Worm (Caenorhabditis elegans): ENCODE results near the gene lron-10.
A peak's percentile ranks its signal among the peaks of the same experiment; 100 is the strongest.

The lron-10 gene

DNA sequence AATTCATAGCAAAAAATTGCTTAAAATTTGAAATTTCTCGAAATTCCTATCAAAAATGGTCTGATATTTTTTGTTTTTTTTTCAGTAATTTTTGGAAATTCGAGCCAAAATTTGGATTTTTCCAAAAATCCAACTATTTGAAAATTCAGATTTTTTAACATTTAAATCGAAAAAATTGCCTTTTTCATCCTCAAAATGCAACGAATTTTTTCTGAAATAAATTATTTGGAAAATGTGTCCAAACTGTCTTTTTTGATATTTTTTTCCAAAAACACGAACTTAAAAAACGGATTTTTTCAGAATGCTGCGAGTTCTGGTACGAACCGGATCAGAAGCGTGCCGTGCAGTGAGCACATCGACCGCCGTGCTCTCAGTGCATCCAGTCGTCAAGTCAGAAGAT is 6.0 kb downstream of the lron-10 start, which contains the start of gene mrpl-22:
TSS of gene mrpl-22 (plus strand) at position 301 of the 400 bp plus-strand sequence.
- no peak for TF ChIP-seq nhr-47 (tag; optimal IDR thresholded peaks at IDR 0.05)
- no peak for TF ChIP-seq mab-9 (GFP tag; IDR thresholded peaks at IDR 0.05)
- TF ChIP-seq lin-14 (GFP tag; optimal IDR thresholded peaks at IDR 0.05): no peak
- no peak for TF ChIP-seq egl-27 (tag; optimal IDR thresholded peaks at IDR 0.05)
- TF ChIP-seq ceh-8 (GFP tag; optimal IDR thresholded peaks at IDR 0.05): no peak
- no peak for TF ChIP-seq pag-3 (tag; optimal IDR thresholded peaks at IDR 0.05; ENCODE audit: borderline replicate concordance, insufficient read depth)
- TF ChIP-seq rnt-1 (tag; optimal IDR thresholded peaks at IDR 0.05): no peak
- TF ChIP-seq hpl-2 (GFP tag; optimal IDR thresholded peaks at IDR 0.05): no peak
- no peak for TF ChIP-seq pqm-1 (tag; optimal IDR thresholded peaks at IDR 0.05)
- TF ChIP-seq unc-98 (GFP tag; IDR thresholded peaks at IDR 0.05): no peak
- no peak for TF ChIP-seq mep-1 (tag; optimal IDR thresholded peaks at IDR 0.05)
- TF ChIP-seq swsn-7 (tag; optimal IDR thresholded peaks at IDR 0.05): no peak
- TF ChIP-seq C34B4.2 (tag; optimal IDR thresholded peaks at IDR 0.05): no peak
- TF ChIP-seq snpc-4 (tag; optimal IDR thresholded peaks at IDR 0.05): no peak
- no peak for TF ChIP-seq pax-3 (tag; optimal IDR thresholded peaks at IDR 0.05)

DNA sequence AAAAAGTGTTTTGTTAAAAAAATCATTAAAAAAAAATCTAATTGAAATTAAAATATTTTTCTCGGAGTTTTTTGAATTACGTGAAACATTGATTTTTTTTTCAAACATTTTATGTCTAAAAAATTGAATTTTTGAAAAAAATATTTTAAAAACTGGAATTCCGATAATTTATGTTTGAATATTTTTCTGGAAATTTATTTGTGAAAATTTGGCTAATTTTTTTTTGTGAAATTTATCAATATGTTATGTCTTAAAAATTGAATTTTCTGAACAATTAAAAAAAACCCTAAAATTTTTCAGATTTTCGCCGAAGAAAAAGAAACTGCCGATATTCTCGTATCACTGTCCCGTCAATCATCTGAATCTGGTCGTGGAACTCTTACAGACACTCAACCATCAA is 8.8 kb downstream of the lron-10 start, which contains the start of gene Y39A1A.24:
TSS of gene Y39A1A.24 (plus strand) at position 301 of the 400 bp plus-strand sequence.
- TF ChIP-seq ztf-11 (tag; optimal IDR thresholded peaks at IDR 0.05) (no peak), nhr-12 (tag; optimal IDR thresholded peaks at IDR 0.05) (no peak), nhr-85 (tag) (no peak), isw-1 (GFP tag; IDR thresholded peaks at IDR 0.05) (no peak), ets-5 (GFP tag; IDR thresholded peaks at IDR 0.05) (no peak), vab-15 (tag; optimal IDR thresholded peaks at IDR 0.05) (no peak), xbp-1 (tag; optimal IDR thresholded peaks at IDR 0.05) (no peak), unc-30 (tag; optimal IDR thresholded peaks at IDR 0.05) (no peak), nhr-90 (tag; optimal IDR thresholded peaks at IDR 0.05; ENCODE audit: poor library complexity) (no peak), pax-3 (tag; optimal IDR thresholded peaks at IDR 0.05) (no peak), ceh-82 (tag; optimal IDR thresholded peaks at IDR 0.05) (no peak), ces-1 (GFP tag; optimal IDR thresholded peaks at IDR 0.05) (no peak), fkh-8 (tag; optimal IDR thresholded peaks at IDR 0.05) (no peak), Y116A8C.19 (tag; optimal IDR thresholded peaks at IDR 0.05; ENCODE audit: borderline replicate concordance) (no peak), pqm-1 (tag; optimal IDR thresholded peaks at IDR 0.05) (no peak)

- TF ChIP-seq tlp-1 (tag; optimal IDR thresholded peaks at IDR 0.05) (no peak), pqm-1 (tag; optimal IDR thresholded peaks at IDR 0.05) (no peak), unc-86 (tag; optimal IDR thresholded peaks at IDR 0.05) (peak; percentile 51), nhr-71 (tag; optimal IDR thresholded peaks at IDR 0.05) (peak; percentile 41), ceh-88 (GFP tag; IDR thresholded peaks at IDR 0.05) (no peak), egl-13 (tag; optimal IDR thresholded peaks at IDR 0.05) (peak; percentile 13), fkh-8 (tag; optimal IDR thresholded peaks at IDR 0.05) (peak; percentile 54), dsc-1 (tag; optimal IDR thresholded peaks at IDR 0.05) (peak; percentile 69), nhr-47 (tag; optimal IDR thresholded peaks at IDR 0.05) (peak; percentile 36), ceh-63 (GFP tag; optimal IDR thresholded peaks at IDR 0.05) (no peak), efl-1 (optimal IDR thresholded peaks at IDR 0.05) (no peak), efl-1 (GFP tag; optimal IDR thresholded peaks at IDR 0.05 in 1 of 2) (peak in 1 of 2 experiments; percentile 86)
Observed at ce11 chrIII:10608161-10608560, 13.0 kb downstream of the lron-10 start.

DNA sequence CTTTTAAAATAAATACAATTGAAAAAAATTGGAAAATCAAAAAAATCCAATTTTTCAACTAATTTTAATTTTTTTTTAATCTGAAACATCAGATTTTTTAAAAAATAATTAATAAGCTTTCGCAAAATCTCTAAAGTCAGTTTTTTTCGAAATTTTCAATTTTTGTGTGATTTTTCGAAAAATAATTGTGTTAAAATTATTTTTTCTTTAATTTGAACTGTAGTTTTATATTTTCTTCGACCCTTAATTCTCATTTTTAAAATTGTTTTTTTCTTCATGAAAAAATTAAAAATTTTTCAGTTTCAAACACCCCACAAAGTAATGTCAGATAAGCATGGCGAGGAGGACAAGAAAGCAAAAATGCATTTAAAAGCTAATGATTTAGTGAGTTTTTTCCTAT is 16.1 kb downstream of the lron-10 start, which contains the start of gene rabx-5:
TSS of gene rabx-5 (plus strand) at position 301 of the 400 bp plus-strand sequence.
- TF ChIP-seq zip-4 (GFP tag; optimal IDR thresholded peaks at IDR 0.05) (no peak), lin-35 (GFP tag; optimal IDR thresholded peaks at IDR 0.05) (no peak), lin-14 (GFP tag; optimal IDR thresholded peaks at IDR 0.05) (no peak), fos-1 (tag; optimal IDR thresholded peaks at IDR 0.05) (no peak), dpl-1 (GFP tag; optimal IDR thresholded peaks at IDR 0.05) (no peak), ceh-88 (GFP tag; IDR thresholded peaks at IDR 0.05) (no peak), fkh-10 (GFP tag; optimal IDR thresholded peaks at IDR 0.05) (no peak), C34B4.2 (tag; optimal IDR thresholded peaks at IDR 0.05) (no peak), nhr-28 (tag; optimal IDR thresholded peaks at IDR 0.05) (no peak), ztf-11 (tag; optimal IDR thresholded peaks at IDR 0.05) (no peak), nhr-76 (tag; optimal IDR thresholded peaks at IDR 0.05) (no peak)
